Fruit fly (Drosophila melanogaster) S2 (cell line): ENCODE data around the gene Toll-4.

Experiments
- CG8478 ChIP-seq: fragments of >200 bp; optimal IDR thresholded peaks from 2 replicates; lab custom pipeline; 2018
- CTCF ChIP-seq, 2 experiments: fragments of >200 bp; optimal IDR thresholded peaks; 2 replicates each; lab custom pipeline; 2018

The Toll-4 gene

dm6 chr2L:9130934-9131333, 47.0 kb downstream of the Toll-4 start:
- TF ChIP-seq CG8478 (no peak), CTCF (optimal IDR thresholded peaks at IDR 0.05; lab: Kevin White, UChicago) (no peak)

dm6 chr2L:9133169-9133568, 49.3 kb downstream of the Toll-4 start:
- TF ChIP-seq CG8478 (no peak), CTCF (optimal IDR thresholded peaks at IDR 0.05; lab: Kevin White, UChicago) (no peak)

- TF ChIP-seq CG8478 (no peak), CTCF (optimal IDR thresholded peaks at IDR 0.05; lab: Kevin White, UChicago) (no peak)
Measured at dm6 chr2L:9134209-9134608, 50.3 kb downstream of the Toll-4 start.

- TF ChIP-seq CTCF (optimal IDR thresholded peaks at IDR 0.05; lab: Kevin White, UChicago) = no peak
- no peak for TF ChIP-seq CG8478
Measured at dm6 chr2L:9134940-9135339, 51.0 kb downstream of the Toll-4 start.

dm6 chr2L:9136712-9137111, 52.8 kb downstream of the Toll-4 start:
- no peak for TF ChIP-seq CTCF (optimal IDR thresholded peaks at IDR 0.05; lab: Kevin White, UChicago)
- TF ChIP-seq CG8478 = no peak
